Fruit fly (Drosophila melanogaster): Measurements from ENCODE around the gene CG42488.

Gene CG42488

dm6 chr3R:25448318-25448717 is 34.6 kb upstream of the CG42488 start:
- TF ChIP-seq CG6163 (GFP tag; IDR thresholded peaks at IDR 0.05): no peak
- TF ChIP-seq Eip75B (GFP tag; optimal IDR thresholded peaks at IDR 0.05): peak; percentile 23
- no peak for TF ChIP-seq lz (GFP tag; optimal IDR thresholded peaks at IDR 0.05)
- TF ChIP-seq vri (GFP tag; optimal IDR thresholded peaks at IDR 0.05): peak; percentile 29
- peak; percentile 17 for TF ChIP-seq Met (GFP tag; optimal IDR thresholded peaks at IDR 0.05)
- peak; percentile 18 for TF ChIP-seq Sox102F (GFP tag; optimal IDR thresholded peaks at IDR 0.05)
- TF ChIP-seq pdm3 (GFP tag; optimal IDR thresholded peaks at IDR 0.05): peak; percentile 3
- TF ChIP-seq Eip78C (GFP tag): peak; percentile 26
- TF ChIP-seq esn (GFP tag; optimal IDR thresholded peaks at IDR 0.05): peak; percentile 45
- peak; percentile 70 for TF ChIP-seq svp (GFP tag)
- TF ChIP-seq Hr39 (GFP tag; optimal IDR thresholded peaks at IDR 0.05): peak; percentile 38
- TF ChIP-seq acj6 (GFP tag; optimal IDR thresholded peaks at IDR 0.05): peak; percentile 1
- no peak for TF ChIP-seq Smox (GFP tag; optimal IDR thresholded peaks at IDR 0.05)
- no peak for TF ChIP-seq CG34406 (GFP tag; optimal IDR thresholded peaks at IDR 0.05)
- no peak for TF ChIP-seq dac (GFP tag; optimal IDR thresholded peaks at IDR 0.05)
- peak; percentile 23 for TF ChIP-seq topi (GFP tag; optimal IDR thresholded peaks at IDR 0.05)
- peak; percentile 31 for TF ChIP-seq CG31627 (GFP tag; optimal IDR thresholded peaks at IDR 0.05)
- no peak for TF ChIP-seq CG32006 (GFP tag; optimal IDR thresholded peaks at IDR 0.05)

- TF ChIP-seq fkh (GFP tag; optimal IDR thresholded peaks at IDR 0.05): peak; percentile 90
- TF ChIP-seq CG10669 (GFP tag; optimal IDR thresholded peaks at IDR 0.05): no peak
These were observed 34.2 kb upstream of the CG42488 start for dm6 chr3R:25448737-25449136.

dm6 chr3R:25451832-25452231 is 31.1 kb upstream of the CG42488 start:
- TF ChIP-seq Met (GFP tag; optimal IDR thresholded peaks at IDR 0.05): peak; percentile 10
- TF ChIP-seq CG31627 (GFP tag; optimal IDR thresholded peaks at IDR 0.05): peak; percentile 16
- TF ChIP-seq salr (GFP tag; optimal IDR thresholded peaks at IDR 0.05): peak in 1 of 2 experiments; percentile 5
- no peak for TF ChIP-seq CG11902 (GFP tag; optimal IDR thresholded peaks at IDR 0.05)
- no peak for TF ChIP-seq Sox102F (GFP tag; optimal IDR thresholded peaks at IDR 0.05)
- TF ChIP-seq CG15336 (GFP tag; IDR thresholded peaks at IDR 0.05): peak; percentile 11; the same call in 1 of the 2 replicates
- TF ChIP-seq CG1621 (tag; optimal IDR thresholded peaks at IDR 0.05): peak; percentile 13
- no peak for TF ChIP-seq dac (GFP tag; optimal IDR thresholded peaks at IDR 0.05)
- TF ChIP-seq esn (GFP tag; optimal IDR thresholded peaks at IDR 0.05): peak; percentile 31
- no peak for TF ChIP-seq CG11294 (GFP tag; IDR thresholded peaks at IDR 0.05)
- TF ChIP-seq CG9139 (GFP tag; optimal IDR thresholded peaks at IDR 0.05): no peak
- TF ChIP-seq ss (GFP tag; optimal IDR thresholded peaks at IDR 0.05): peak in 1 of 2 experiments; percentile 19
- no peak for TF ChIP-seq Smox (GFP tag; optimal IDR thresholded peaks at IDR 0.05)
- peak; percentile 61 for TF ChIP-seq svp (GFP tag)
- no peak for TF ChIP-seq fkh (GFP tag; optimal IDR thresholded peaks at IDR 0.05)
- peak; percentile 74 for TF ChIP-seq Eip78C (GFP tag)
- no peak for TF ChIP-seq dsx (GFP tag; optimal IDR thresholded peaks at IDR 0.05; ENCODE audit: poor library complexity, severe bottlenecking)
- TF ChIP-seq Sox15 (GFP tag; optimal IDR thresholded peaks at IDR 0.05): no peak
- peak; percentile 64 for TF ChIP-seq CG8119 (GFP tag; IDR thresholded peaks at IDR 0.05)
- no peak for TF ChIP-seq CG6808 (GFP tag; optimal IDR thresholded peaks at IDR 0.05)
- TF ChIP-seq CG6276 (GFP tag; optimal IDR thresholded peaks at IDR 0.05): no peak
- TF ChIP-seq CG34406 (GFP tag; optimal IDR thresholded peaks at IDR 0.05): peak; percentile 14
- TF ChIP-seq vri (GFP tag; optimal IDR thresholded peaks at IDR 0.05): no peak
- peak; percentile 13 for TF ChIP-seq Lpt (GFP tag; optimal IDR thresholded peaks at IDR 0.05)
- TF ChIP-seq Gug (GFP tag; IDR thresholded peaks at IDR 0.05): no peak
- no peak for TF ChIP-seq net (GFP tag; optimal IDR thresholded peaks at IDR 0.05)
- no peak for TF ChIP-seq CG7368 (GFP tag; optimal IDR thresholded peaks at IDR 0.05)
- no peak for TF ChIP-seq CG11762 (GFP tag; optimal IDR thresholded peaks at IDR 0.05; ENCODE audit: insufficient read depth)
- peak; percentile 24 for TF ChIP-seq fd59A (GFP tag; optimal IDR thresholded peaks at IDR 0.05)
- no peak for TF ChIP-seq CG6163 (GFP tag; IDR thresholded peaks at IDR 0.05)
- TF ChIP-seq topi (GFP tag; optimal IDR thresholded peaks at IDR 0.05): no peak
- TF ChIP-seq CG8319 (GFP tag; optimal IDR thresholded peaks at IDR 0.05): no peak
- TF ChIP-seq CG10669 (GFP tag; optimal IDR thresholded peaks at IDR 0.05): peak; percentile 34
- no peak for TF ChIP-seq Hr38 (GFP tag; optimal IDR thresholded peaks at IDR 0.05)
- TF ChIP-seq Ets21C (GFP tag; optimal IDR thresholded peaks at IDR 0.05): no peak
- TF ChIP-seq Blimp-1 (GFP tag; optimal IDR thresholded peaks at IDR 0.05): no peak
- TF ChIP-seq CG3919 (GFP tag; optimal IDR thresholded peaks at IDR 0.05): peak; percentile 23
- TF ChIP-seq CG3032 (tag; optimal IDR thresholded peaks at IDR 0.05): peak; percentile 37
- TF ChIP-seq CG32006 (GFP tag; optimal IDR thresholded peaks at IDR 0.05): peak; percentile 66
- peak; percentile 35 for TF ChIP-seq CG4318 (GFP tag; optimal IDR thresholded peaks at IDR 0.05)
- no peak for TF ChIP-seq CG6792 (GFP tag; optimal IDR thresholded peaks at IDR 0.05)
- TF ChIP-seq Hr39 (GFP tag; optimal IDR thresholded peaks at IDR 0.05): peak; percentile 27
